Fruit fly (Drosophila melanogaster): ENCODE measurements around the gene pros.

pros gene

dm6 chr3R:11330713-11331112, 2.4 kb downstream of the pros start:
- TF ChIP-seq CG8159 (tag; optimal IDR thresholded peaks at IDR 0.05) (no peak), CG15710 (tag; optimal IDR thresholded peaks at IDR 0.05) (no peak), Pif1A (GFP tag; optimal IDR thresholded peaks at IDR 0.05) (no peak), CG34367 (tag; optimal IDR thresholded peaks at IDR 0.05) (no peak), Snoo (tag; optimal IDR thresholded peaks at IDR 0.05) (no peak), CG17806 (tag; optimal IDR thresholded peaks at IDR 0.05) (no peak), gl (tag; optimal IDR thresholded peaks at IDR 0.05) (no peak), CG9948 (tag; optimal IDR thresholded peaks at IDR 0.05) (no peak), CG4496 (GFP tag; IDR thresholded peaks at IDR 0.05) (no peak), EcR (GFP tag; optimal IDR thresholded peaks at IDR 0.05) (no peak), fd96Ca (GFP tag; IDR thresholded peaks at IDR 0.05) (no peak), D1 (tag; optimal IDR thresholded peaks at IDR 0.05) (no peak), CG14655 (GFP tag; optimal IDR thresholded peaks at IDR 0.05) (no peak), CG10348 (GFP tag; IDR thresholded peaks at IDR 0.05) (no peak), CG32121 (GFP tag; IDR thresholded peaks at IDR 0.05) (no peak), CG8301 (tag; optimal IDR thresholded peaks at IDR 0.05) (no peak), Pif1B (GFP tag; optimal IDR thresholded peaks at IDR 0.05) (no peak), CG13204 (GFP tag; optimal IDR thresholded peaks at IDR 0.05) (no peak), Ets98B (GFP tag; IDR thresholded peaks at IDR 0.05) (no peak)

DNA sequence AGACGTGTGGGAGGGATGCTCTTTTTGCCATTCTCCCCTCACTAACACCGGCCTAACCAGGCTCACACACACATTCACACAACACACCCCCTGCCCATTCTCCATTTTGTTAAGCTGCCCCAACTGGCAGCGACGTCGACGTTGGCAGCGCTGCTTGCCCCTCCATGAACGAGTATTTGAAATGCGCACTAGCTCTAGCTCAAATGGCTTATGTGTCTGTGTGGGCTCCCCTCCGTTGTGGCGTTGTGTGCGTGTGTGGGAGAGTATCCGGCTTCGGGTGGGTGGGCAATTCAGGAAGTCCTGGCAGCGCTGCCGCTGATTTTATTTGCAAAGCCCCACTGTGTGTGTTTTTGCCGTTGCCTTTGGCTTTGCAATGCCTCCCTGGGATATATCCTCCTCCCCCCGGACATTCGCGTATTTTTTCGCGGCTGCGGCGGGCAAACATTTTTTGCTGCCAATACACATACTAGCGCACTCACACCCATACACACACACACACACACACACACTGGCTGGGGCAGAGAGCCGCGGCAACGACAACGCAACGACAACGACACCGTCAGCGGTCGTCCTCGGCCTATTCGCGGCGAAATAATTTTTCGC, 6.1 kb downstream of the pros start:
- TF ChIP-seq CG8159 (tag; optimal IDR thresholded peaks at IDR 0.05), result no peak
- TF ChIP-seq EcR (GFP tag; optimal IDR thresholded peaks at IDR 0.05), result no peak
- TF ChIP-seq CG13204 (GFP tag; optimal IDR thresholded peaks at IDR 0.05), result no peak
- no peak for TF ChIP-seq CG9948 (tag; optimal IDR thresholded peaks at IDR 0.05)
- no peak for TF ChIP-seq CG14655 (GFP tag; optimal IDR thresholded peaks at IDR 0.05)
- no peak for TF ChIP-seq CG4496 (GFP tag; IDR thresholded peaks at IDR 0.05)
- no peak for TF ChIP-seq CG17806 (tag; optimal IDR thresholded peaks at IDR 0.05)
- no peak for TF ChIP-seq Snoo (tag; optimal IDR thresholded peaks at IDR 0.05)
- TF ChIP-seq Ets98B (GFP tag; IDR thresholded peaks at IDR 0.05), result no peak
- no peak for TF ChIP-seq CG10348 (GFP tag; IDR thresholded peaks at IDR 0.05)
- TF ChIP-seq fd96Ca (GFP tag; IDR thresholded peaks at IDR 0.05), result no peak

DNA sequence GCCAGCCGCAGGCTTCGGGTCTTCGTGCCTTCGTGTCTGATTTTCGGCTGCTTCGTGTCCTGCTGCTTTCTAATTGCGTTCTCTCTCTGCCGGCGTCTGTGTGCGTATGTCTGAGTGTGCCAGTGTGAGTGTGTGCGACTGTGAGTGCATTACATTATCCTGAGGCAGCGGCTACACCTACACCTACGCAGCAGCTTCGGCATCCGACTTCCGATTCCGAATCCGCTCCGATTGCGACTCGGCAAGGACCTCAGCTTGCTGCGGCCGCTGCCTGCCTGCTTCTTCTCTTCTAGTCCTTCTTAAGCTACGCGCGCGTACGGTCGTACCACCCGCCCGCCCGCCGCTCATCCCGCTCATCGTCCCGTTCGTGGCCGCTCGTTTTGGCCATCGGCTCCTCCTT, 7.5 kb downstream of the pros start:
- TF ChIP-seq Pif1B (GFP tag; optimal IDR thresholded peaks at IDR 0.05) (no peak), CG32121 (GFP tag; IDR thresholded peaks at IDR 0.05) (no peak), CG12605 (GFP tag; IDR thresholded peaks at IDR 0.05) (no peak), rn (GFP tag; IDR thresholded peaks at IDR 0.05) (no peak), Snoo (tag; optimal IDR thresholded peaks at IDR 0.05) (no peak), CG34367 (tag; optimal IDR thresholded peaks at IDR 0.05) (no peak), gl (tag; optimal IDR thresholded peaks at IDR 0.05) (no peak), CG13204 (GFP tag; optimal IDR thresholded peaks at IDR 0.05) (no peak), CG9948 (tag; optimal IDR thresholded peaks at IDR 0.05) (no peak), fd96Ca (GFP tag; IDR thresholded peaks at IDR 0.05) (no peak), EcR (GFP tag; optimal IDR thresholded peaks at IDR 0.05) (no peak), D1 (tag; optimal IDR thresholded peaks at IDR 0.05) (no peak), CG8301 (tag; optimal IDR thresholded peaks at IDR 0.05) (no peak), CG15710 (tag; optimal IDR thresholded peaks at IDR 0.05) (no peak), CG17806 (tag; optimal IDR thresholded peaks at IDR 0.05) (no peak), CG14655 (GFP tag; optimal IDR thresholded peaks at IDR 0.05) (no peak), CG4496 (GFP tag; IDR thresholded peaks at IDR 0.05) (no peak), Ets98B (GFP tag; IDR thresholded peaks at IDR 0.05) (no peak)

dm6 chr3R:11337109-11337508, 8.8 kb downstream of the pros start:
- TF ChIP-seq CG32121 (GFP tag; IDR thresholded peaks at IDR 0.05) (no peak), CG10348 (GFP tag; IDR thresholded peaks at IDR 0.05) (no peak), Pif1B (GFP tag; optimal IDR thresholded peaks at IDR 0.05) (no peak), CG9948 (tag; optimal IDR thresholded peaks at IDR 0.05) (no peak), gl (tag; optimal IDR thresholded peaks at IDR 0.05) (no peak), CG13204 (GFP tag; optimal IDR thresholded peaks at IDR 0.05) (no peak), fd96Ca (GFP tag; IDR thresholded peaks at IDR 0.05) (no peak), CG15710 (tag; optimal IDR thresholded peaks at IDR 0.05) (no peak), rn (GFP tag; IDR thresholded peaks at IDR 0.05) (no peak), CG8301 (tag; optimal IDR thresholded peaks at IDR 0.05) (no peak), CG4496 (GFP tag; IDR thresholded peaks at IDR 0.05) (no peak), EcR (GFP tag; optimal IDR thresholded peaks at IDR 0.05) (no peak), CG8159 (tag; optimal IDR thresholded peaks at IDR 0.05) (no peak), CG34367 (tag; optimal IDR thresholded peaks at IDR 0.05) (no peak)

dm6 chr3R:11338287-11338686, 10.0 kb downstream of the pros start:
- TF ChIP-seq CG15710 (tag; optimal IDR thresholded peaks at IDR 0.05) (no peak), Snoo (tag; optimal IDR thresholded peaks at IDR 0.05) (no peak), rn (GFP tag; IDR thresholded peaks at IDR 0.05) (no peak), Pif1A (GFP tag; optimal IDR thresholded peaks at IDR 0.05) (peak; percentile 28), CG8159 (tag; optimal IDR thresholded peaks at IDR 0.05) (no peak), fd96Ca (GFP tag; IDR thresholded peaks at IDR 0.05) (no peak), CG32121 (GFP tag; IDR thresholded peaks at IDR 0.05) (no peak), CG12605 (GFP tag; IDR thresholded peaks at IDR 0.05) (peak; percentile 56; the same call in 1 of the 2 replicates), D1 (tag; optimal IDR thresholded peaks at IDR 0.05) (no peak), EcR (GFP tag; optimal IDR thresholded peaks at IDR 0.05) (no peak), CG14655 (GFP tag; optimal IDR thresholded peaks at IDR 0.05) (peak; percentile 34), gl (tag; optimal IDR thresholded peaks at IDR 0.05) (no peak), Ets98B (GFP tag; IDR thresholded peaks at IDR 0.05) (peak; percentile 48), CG9948 (tag; optimal IDR thresholded peaks at IDR 0.05) (no peak), CG34367 (tag; optimal IDR thresholded peaks at IDR 0.05) (peak; percentile 39), CG4496 (GFP tag; IDR thresholded peaks at IDR 0.05) (peak; percentile 89), CG8301 (tag; optimal IDR thresholded peaks at IDR 0.05) (no peak), CG10348 (GFP tag; IDR thresholded peaks at IDR 0.05) (no peak), Pif1B (GFP tag; optimal IDR thresholded peaks at IDR 0.05) (no peak), CG17806 (tag; optimal IDR thresholded peaks at IDR 0.05) (no peak), CG13204 (GFP tag; optimal IDR thresholded peaks at IDR 0.05) (no peak)
